Worm (Caenorhabditis elegans) whole organism, L4 larva: ENCODE results near the gene rbg-1.

Experiments
- ceh-82 ChIP-seq: sonication (generic microtip); optimal IDR thresholded peaks from 2 replicates; lab custom pipeline; 2017; ENCODE audit warnings: missing biosample characterization, missing genetic modification characterization
- daf-12 ChIP-seq: fragments of 150-350 bp; optimal IDR thresholded peaks from 2 replicates; lab custom pipeline; 2014; ENCODE audit warnings: missing biosample characterization, missing genetic modification reagents, missing genetic modification characterization

ce11 chrX:14975467-14976167, 7.7 kb upstream of the rbg-1 start, which contains the start of gene F20D1.3:
- TF ChIP-seq ceh-82 (no peak), daf-12 (no peak)
